Fruit fly (Drosophila melanogaster) whole organism, embryonic: Measurements from ENCODE around the gene Aprt.

Experiments used
- BEAF-32 ChIP-seq: fragments of 200-800 bp; sonication (Bioruptor generic); optimal IDR thresholded peaks from 3 replicates; lab custom pipeline; 2017; ENCODE audit warnings: missing biosample characterization, missing genetic modification characterization, mild to moderate bottlenecking, moderate library complexity, missing genetic modification reagents
- BtbVII ChIP-seq: fragments of 200-800 bp; sonication (Bioruptor generic); optimal IDR thresholded peaks from 3 replicates; lab custom pipeline; 2017; ENCODE audit warnings: missing biosample characterization, mild to moderate bottlenecking, missing genetic modification characterization
- CG10654 ChIP-seq: fragments of 200-800 bp; sonication (Bioruptor generic); optimal IDR thresholded peaks from 2 replicates; lab custom pipeline; 2016; ENCODE audit warnings: missing biosample characterization, missing genetic modification characterization
- CG10959 ChIP-seq: fragments of 200-800 bp; sonication (Bioruptor generic); IDR thresholded peaks from 2 replicates; pipeline ENCODE4 v1.3.6; 2022; ENCODE audit warnings: missing biosample characterization, missing genetic modification characterization
- CG11560 ChIP-seq: fragments of 200-800 bp; sonication (Bioruptor generic); IDR thresholded peaks from 3 replicates; pipeline ENCODE4 v1.3.6; 2022; ENCODE audit warnings: missing biosample characterization, missing genetic modification characterization
- CG13123 ChIP-seq: fragments of 200-800 bp; sonication (Bioruptor generic); optimal IDR thresholded peaks from 2 replicates; lab custom pipeline; 2016; ENCODE audit warnings: missing biosample characterization, missing genetic modification characterization
- CG14050 ChIP-seq: fragments of 200-800 bp; sonication (Bioruptor generic); IDR thresholded peaks from 3 replicates; pipeline ENCODE4 v1.3.6; 2022; ENCODE audit warnings: missing biosample characterization, missing genetic modification characterization
- CG14441 ChIP-seq: fragments of 200-800 bp; sonication (Bioruptor generic); IDR thresholded peaks from 2 replicates; pipeline ENCODE4 v1.3.6; 2022; ENCODE audit warnings: missing biosample characterization, missing genetic modification characterization
- CG17186 ChIP-seq: fragments of 200-800 bp; sonication (Bioruptor generic); optimal IDR thresholded peaks from 3 replicates; lab custom pipeline; 2017; ENCODE audit warnings: missing biosample characterization, missing genetic modification reagents, missing genetic modification characterization
- CG17802 ChIP-seq: fragments of 200-800 bp; sonication (Bioruptor generic); optimal IDR thresholded peaks from 2 replicates; lab custom pipeline; 2018; ENCODE audit warnings: missing biosample characterization, mild to moderate bottlenecking, missing genetic modification characterization, moderate library complexity
- CG3407 ChIP-seq: fragments of 200-800 bp; sonication (Bioruptor generic); optimal IDR thresholded peaks from 2 replicates; lab custom pipeline; 2018; ENCODE audit warnings: missing biosample characterization, mild to moderate bottlenecking, missing genetic modification characterization
- CG3726 ChIP-seq: fragments of 200-800 bp; sonication (Bioruptor generic); IDR thresholded peaks from 3 replicates; pipeline ENCODE4, ENCODE4 v1.3.6; 2022; ENCODE audit warnings: missing biosample characterization, missing genetic modification characterization
- CG43689 ChIP-seq: fragments of 200-800 bp; sonication (Bioruptor generic); IDR thresholded peaks from 2 replicates; pipeline ENCODE4 v1.3.6; 2022; ENCODE audit warnings: missing biosample characterization, missing genetic modification characterization
- CG6689 ChIP-seq: fragments of 200-800 bp; sonication (Bioruptor generic); IDR thresholded peaks from 2 replicates; pipeline ENCODE4 v1.3.6; 2022; ENCODE audit warnings: missing biosample characterization, missing genetic modification characterization
- CG7357 ChIP-seq: fragments of 200-800 bp; sonication (Bioruptor generic); IDR thresholded peaks from 3 replicates; pipeline ENCODE4 v1.3.6; 2022; ENCODE audit warnings: missing biosample characterization, missing genetic modification characterization
- CG8089 ChIP-seq: fragments of 200-800 bp; sonication (Bioruptor generic); optimal IDR thresholded peaks from 3 replicates; lab custom pipeline; 2016; ENCODE audit warnings: missing biosample characterization, missing genetic modification characterization
- D19A ChIP-seq: fragments of 200-800 bp; optimal IDR thresholded peaks from 3 replicates; lab custom pipeline; 2019; ENCODE audit warnings: missing biosample characterization, mild to moderate bottlenecking, missing genetic modification characterization, moderate library complexity
- Dad ChIP-seq: fragments of 200-800 bp; sonication (Bioruptor generic); optimal IDR thresholded peaks from 3 replicates; lab custom pipeline; 2016; ENCODE audit warnings: missing biosample characterization, missing genetic modification characterization
- Dek ChIP-seq: fragments of 200-800 bp; sonication (Bioruptor generic); optimal IDR thresholded peaks from 3 replicates; lab custom pipeline; 2019; ENCODE audit warnings: missing biosample characterization, mild to moderate bottlenecking, missing genetic modification characterization, moderate library complexity
- Dref ChIP-seq: fragments of 200-800 bp; sonication (Bioruptor generic); IDR thresholded peaks from 2 replicates; pipeline ENCODE4 v1.3.6; 2022; ENCODE audit warnings: missing biosample characterization, missing genetic modification characterization
- Eip74EF ChIP-seq, 2 experiments: fragments of 200-800 bp in 1 of 2; fragments of >200 bp in 1 of 2; sonication (Bioruptor generic) in 1 of 2; optimal IDR thresholded peaks; 2 replicates each; lab custom pipeline; 2017 to 2019; ENCODE audit warnings: missing biosample characterization in 2 of 2, missing genetic modification characterization in 2 of 2, mild to moderate bottlenecking in 1 of 2, moderate library complexity in 1 of 2
- HLH3B ChIP-seq: fragments of 200-800 bp; sonication (Bioruptor generic); IDR thresholded peaks from 2 replicates; pipeline ENCODE4 v1.3.6; 2022; ENCODE audit warnings: missing biosample characterization, missing genetic modification characterization
- Hr3 ChIP-seq: fragments of 200-800 bp; sonication (Bioruptor generic); optimal IDR thresholded peaks from 3 replicates; lab custom pipeline; 2016; ENCODE audit warnings: missing biosample characterization, missing genetic modification characterization
- Jarid2 ChIP-seq: fragments of 200-800 bp; sonication (Bioruptor generic); optimal IDR thresholded peaks from 3 replicates; lab custom pipeline; 2017; ENCODE audit warnings: mild to moderate bottlenecking, missing biosample characterization, missing genetic modification reagents, missing genetic modification characterization
- MBD-R2 ChIP-seq: fragments of 200-800 bp; sonication (Bioruptor generic); IDR thresholded peaks from 2 replicates; pipeline ENCODE4 v1.3.6; 2022; ENCODE audit warnings: missing biosample characterization, missing genetic modification characterization
- Med ChIP-seq: fragments of 200-800 bp; sonication (Bioruptor generic); peaks from one replicate; lab custom pipeline; 2016; ENCODE audit warnings: missing biosample characterization, missing genetic modification characterization, mild to moderate bottlenecking, inconsistent platforms, moderate library complexity
- Nf-YC ChIP-seq: fragments of 200-800 bp; optimal IDR thresholded peaks from 3 replicates; lab custom pipeline; 2019; ENCODE audit warnings: missing biosample characterization, mild to moderate bottlenecking, missing genetic modification characterization, moderate library complexity
- Six4 ChIP-seq: fragments of 200-800 bp; sonication (Bioruptor generic); optimal IDR thresholded peaks from 2 replicates; lab custom pipeline; 2016; ENCODE audit warnings: missing biosample characterization, missing genetic modification characterization
- Sox100B ChIP-seq: fragments of 200-800 bp; sonication (Bioruptor generic); optimal IDR thresholded peaks from 3 replicates; lab custom pipeline; 2018; ENCODE audit warnings: missing biosample characterization, mild to moderate bottlenecking, missing genetic modification characterization
- Spps ChIP-seq: fragments of 200-800 bp; sonication (Bioruptor generic); optimal IDR thresholded peaks from 2 replicates; lab custom pipeline; 2018; ENCODE audit warnings: missing biosample characterization, mild to moderate bottlenecking, missing genetic modification characterization
- Ssrp ChIP-seq: fragments of 200-800 bp; sonication (Bioruptor generic); optimal IDR thresholded peaks from 2 replicates; lab custom pipeline; 2018; ENCODE audit warnings: missing biosample characterization, mild to moderate bottlenecking, missing genetic modification characterization, moderate library complexity
- Usf ChIP-seq: fragments of 200-800 bp; sonication (Bioruptor generic); optimal IDR thresholded peaks from 2 replicates; lab custom pipeline; 2017; ENCODE audit warnings: missing genotype, missing biosample characterization, missing genetic modification characterization
- Vsx1 ChIP-seq: fragments of 200-800 bp; sonication (Bioruptor generic); optimal IDR thresholded peaks from 2 replicates; lab custom pipeline; 2017; ENCODE audit warnings: missing biosample characterization, mild to moderate bottlenecking, missing genetic modification characterization, missing genetic modification reagents
- ase ChIP-seq: fragments of 200-800 bp; sonication (Bioruptor generic); IDR thresholded peaks from 3 replicates; pipeline ENCODE4 v1.3.6; 2022; ENCODE audit warnings: missing biosample characterization, missing genetic modification characterization
- cato ChIP-seq: fragments of 200-800 bp; sonication (Bioruptor generic); optimal IDR thresholded peaks from 2 replicates; lab custom pipeline; 2016; ENCODE audit warnings: missing biosample characterization, missing genetic modification characterization, borderline replicate concordance
- crp ChIP-seq, 2 experiments: fragments of 200-800 bp; sonication (Bioruptor generic); optimal IDR thresholded peaks; 2 replicates in 1 of 2; 3 replicates in 1 of 2; lab custom pipeline; 2017; ENCODE audit warnings: missing biosample characterization in 2 of 2, missing genetic modification characterization in 2 of 2, mild to moderate bottlenecking in 1 of 2, moderate library complexity in 1 of 2
- da ChIP-seq: fragments of 200-800 bp; sonication (Bioruptor generic); optimal IDR thresholded peaks from 2 replicates; lab custom pipeline; 2016; ENCODE audit warnings: missing biosample characterization, missing genetic modification characterization
- danr ChIP-seq: fragments of 200-800 bp; sonication (Bioruptor generic); IDR thresholded peaks from 2 replicates; pipeline ENCODE4 v1.3.6; 2022; ENCODE audit warnings: missing biosample characterization, missing genetic modification characterization
- emc ChIP-seq: fragments of 200-800 bp; sonication (Bioruptor generic); optimal IDR thresholded peaks from 2 replicates; lab custom pipeline; 2016; ENCODE audit warnings: missing biosample characterization, missing genetic modification characterization
- fd102C ChIP-seq: fragments of 200-800 bp; sonication (Bioruptor generic); optimal IDR thresholded peaks from 2 replicates; lab custom pipeline; 2018; ENCODE audit warnings: missing biosample characterization, mild to moderate bottlenecking, missing genetic modification characterization, moderate library complexity
- fru ChIP-seq: fragments of >200 bp; optimal IDR thresholded peaks from 2 replicates; lab custom pipeline; 2017
- gcm ChIP-seq: fragments of 200-800 bp; sonication (Bioruptor generic); optimal IDR thresholded peaks from 2 replicates; lab custom pipeline; 2019; ENCODE audit warnings: missing biosample characterization, mild to moderate bottlenecking, missing genetic modification characterization, moderate library complexity
- grau ChIP-seq: fragments of 200-800 bp; optimal IDR thresholded peaks from 3 replicates; lab custom pipeline; 2019; ENCODE audit warnings: missing biosample characterization, mild to moderate bottlenecking, missing genetic modification characterization, moderate library complexity
- hkb ChIP-seq, 2 experiments: fragments of 200-800 bp in 1 of 2; fragments of >200 bp in 1 of 2; sonication (Bioruptor generic) in 1 of 2; IDR thresholded peaks in 1 of 2; optimal IDR thresholded peaks in 1 of 2; 2 replicates each; pipeline versions ENCODE4 v1.3.6 to Lab custom; 2017 to 2022; ENCODE audit warnings: missing biosample characterization in 1 of 2, missing genetic modification characterization in 1 of 2
- lab ChIP-seq: fragments of 200-800 bp; sonication (Bioruptor generic); optimal IDR thresholded peaks from 3 replicates; lab custom pipeline; 2017; ENCODE audit warnings: missing biosample characterization, missing genetic modification characterization, mild to moderate bottlenecking, moderate library complexity, missing genetic modification reagents
- lbe ChIP-seq: fragments of 200-800 bp; sonication (Bioruptor generic); optimal IDR thresholded peaks from 2 replicates; lab custom pipeline; 2016; ENCODE audit warnings: missing biosample characterization, mild to moderate bottlenecking, missing genetic modification characterization
- odd ChIP-seq: fragments of 200-800 bp; sonication (Bioruptor generic); optimal IDR thresholded peaks from 2 replicates; lab custom pipeline; 2017; ENCODE audit warnings: missing biosample characterization, mild to moderate bottlenecking, missing genetic modification characterization
- pb ChIP-seq: fragments of 200-800 bp; sonication (Bioruptor generic); optimal IDR thresholded peaks from 3 replicates; lab custom pipeline; 2016; ENCODE audit warnings: missing biosample characterization, missing genetic modification characterization
- sima ChIP-seq: fragments of 200-800 bp; sonication (Bioruptor generic); optimal IDR thresholded peaks from 2 replicates; lab custom pipeline; 2016; ENCODE audit warnings: missing biosample characterization, missing genetic modification characterization

Gene Aprt

dm6 chr3L:1876215-1876625 is 8.6 kb downstream of the Aprt start, which contains the start of gene dre4 (continued):
- TF ChIP-seq grau (tag; lab: Kevin White, UChicago) (peak; percentile 64), D19A (tag; lab: Kevin White, UChicago) (no peak), Spps (tag; lab: Kevin White, UChicago) (peak; percentile 67), CG13123 (GFP tag; lab: Kevin White, UChicago) (peak; percentile 25), CG43689 (GFP tag; lab: Robert Waterston, UW) (peak; percentile 15; the same call in 1 of the 2 replicates), Six4 (GFP tag; lab: Kevin White, UChicago) (peak; percentile 60), Jarid2 (GFP tag; lab: Kevin White, UChicago) (no peak), Ssrp (peak; percentile 54), fru (lab: Kevin White, UChicago) (no peak), CG11560 (tag; lab: Robert Waterston, UW) (no peak), CG8089 (GFP tag; lab: Kevin White, UChicago) (peak; percentile 49), Hr3 (GFP tag; lab: Kevin White, UChicago) (peak; percentile 63), odd (no peak), CG17186 (GFP tag; lab: Kevin White, UChicago) (peak; percentile 77), CG10654 (GFP tag; lab: Kevin White, UChicago) (peak; percentile 57), crp (GFP tag; optimal IDR thresholded peaks at IDR 0.05; lab: Kevin White, UChicago) (peak in 1 of 2 experiments; percentile 46), CG6689 (GFP tag; lab: Robert Waterston, UW) (0 out of 2 replicates have a peak, but pooled peaks have one; percentile 40), CG14441 (GFP tag; lab: Robert Waterston, UW) (peak; percentile 65), Dad (GFP tag; lab: Kevin White, UChicago) (peak; percentile 72), Eip74EF (GFP tag; optimal IDR thresholded peaks at IDR 0.05; lab: Kevin White, UChicago) (no peak), pb (peak; percentile 23), lab (GFP tag; lab: Kevin White, UChicago) (peak; percentile 83), fd102C (GFP tag; lab: Kevin White, UChicago) (peak; percentile 37), Vsx1 (GFP tag; lab: Kevin White, UChicago) (no peak), lbe (GFP tag; lab: Kevin White, UChicago) (peak; percentile 40), sima (GFP tag; lab: Kevin White, UChicago) (peak; percentile 27), Dek (tag; lab: Kevin White, UChicago) (peak; percentile 57), cato (GFP tag; lab: Kevin White, UChicago) (peak; percentile 18), Usf (peak; percentile 12), da (GFP tag; lab: Kevin White, UChicago) (peak; percentile 35), CG10959 (GFP tag; lab: Robert Waterston, UW) (peak; percentile 31; the same call in 1 of the 2 replicates), MBD-R2 (GFP tag; lab: Robert Waterston, UW) (peak; percentile 95)
- TF ChIP-seq, all 482 proteins: peak for 361

DNA sequence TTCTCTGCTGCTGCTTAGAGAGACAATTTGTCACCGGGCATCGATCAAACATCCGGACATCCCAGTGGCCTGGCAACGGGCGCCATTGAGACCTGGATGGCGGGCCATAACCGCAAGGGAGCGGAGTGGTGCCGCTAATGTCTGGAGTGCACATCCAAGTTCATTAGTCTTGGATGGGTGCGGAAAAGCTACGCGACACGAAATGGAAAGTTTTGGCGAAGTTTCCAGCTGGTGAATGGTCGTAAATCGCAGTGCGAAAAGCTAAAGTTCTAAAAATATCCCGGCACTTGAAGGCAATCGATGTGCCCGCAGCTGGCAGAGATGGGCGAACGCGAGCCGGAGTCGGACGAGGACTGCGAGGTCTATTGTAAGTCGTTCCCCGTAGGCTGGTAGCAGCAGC is 15.1 kb downstream of the Aprt start, which contains the start of gene CG13924:
TSS of gene CG13924 (plus strand) at position 301 of the 400 bp plus-strand sequence.
- TF ChIP-seq BtbVII (GFP tag; lab: Kevin White, UChicago) (no peak), Dref (GFP tag; lab: Robert Waterston, UW) (no peak), BEAF-32 (GFP tag; lab: Kevin White, UChicago) (no peak), CG14050 (no peak), emc (no peak), danr (GFP tag; lab: Robert Waterston, UW) (no peak)

dm6 chr3L:1868841-1869240 is 16.0 kb downstream of the Aprt start:
- TF ChIP-seq CG17802 (tag; lab: Kevin White, UChicago) = peak; percentile 8
- 0 out of 3 replicates have a peak, but pooled peaks have one; percentile 26 for TF ChIP-seq CG3726 (GFP tag; lab: Robert Waterston, UW)
- peak; percentile 70 for TF ChIP-seq Med
- TF ChIP-seq HLH3B (GFP tag; lab: Robert Waterston, UW) = 0 out of 2 replicates have a peak, but pooled peaks have one; percentile 24
- no peak for TF ChIP-seq Sox100B (GFP tag; lab: Kevin White, UChicago)
- 0 out of 3 replicates have a peak, but pooled peaks have one; percentile 17 for TF ChIP-seq ase
- peak; percentile 55 for TF ChIP-seq CG6689 (GFP tag; lab: Robert Waterston, UW)
- no peak for TF ChIP-seq hkb (optimal IDR thresholded peaks at IDR 0.05; lab: Kevin White, UChicago)
- peak; percentile 47 for TF ChIP-seq hkb (GFP tag; IDR thresholded peaks at IDR 0.05; lab: Robert Waterston, UW)
- TF ChIP-seq gcm (GFP tag; lab: Kevin White, UChicago) = no peak
- no peak for TF ChIP-seq Nf-YC (tag; lab: Kevin White, UChicago)
- TF ChIP-seq CG7357 (GFP tag; lab: Robert Waterston, UW) = peak; percentile 63
- TF ChIP-seq CG3407 (GFP tag; lab: Kevin White, UChicago) = no peak
